Worm (Caenorhabditis elegans) whole organism, L4 larva: Measurements from ENCODE around the gene flp-17.

Experiments used
- ama-1 ChIP-seq: fragments of 150-350 bp; optimal IDR thresholded peaks from 2 replicates; lab custom pipeline; 2014; ENCODE audit warnings: inconsistent platforms, mixed read lengths
- zag-1 ChIP-seq: fragments of 150-350 bp; optimal IDR thresholded peaks from 2 replicates; lab custom pipeline; 2014; ENCODE audit warnings: missing biosample characterization, missing genetic modification characterization

- no peak for TF ChIP-seq ama-1 (lab: Kevin White, UChicago)
- TF ChIP-seq zag-1 (tag; lab: Kevin White, UChicago): no peak
These were observed 20.0 kb downstream of the flp-17 start for ce11 chrIV:17171732-17172131.
